Fruit fly (Drosophila melanogaster) whole organism, embryonic: ENCODE measurements around the gene CG13022.

Experiments
- Abd-B ChIP-seq: fragments of 200-800 bp; sonication (Bioruptor generic); optimal IDR thresholded peaks from 2 replicates; lab custom pipeline; 2018; ENCODE audit warnings: missing biosample characterization, mild to moderate bottlenecking, missing genetic modification characterization, moderate library complexity
- Adf1 ChIP-seq: fragments of 200-800 bp; sonication (Bioruptor generic); IDR thresholded peaks from 2 replicates; pipeline ENCODE4 v1.3.6; 2022; ENCODE audit warnings: missing biosample characterization, missing genetic modification characterization
- CG10959 ChIP-seq: fragments of 200-800 bp; sonication (Bioruptor generic); IDR thresholded peaks from 2 replicates; pipeline ENCODE4 v1.3.6; 2022; ENCODE audit warnings: missing biosample characterization, missing genetic modification characterization
- CG11695 ChIP-seq: fragments of 200-800 bp; sonication (Bioruptor generic); IDR thresholded peaks from 3 replicates; pipeline ENCODE4 v1.3.6; 2022; ENCODE audit warnings: missing biosample characterization, missing genetic modification characterization
- CG13624 ChIP-seq: fragments of 200-800 bp; sonication (Bioruptor generic); optimal IDR thresholded peaks from 2 replicates; lab custom pipeline; 2016; ENCODE audit warnings: missing biosample characterization, missing genetic modification characterization
- CG14441 ChIP-seq: fragments of 200-800 bp; sonication (Bioruptor generic); IDR thresholded peaks from 2 replicates; pipeline ENCODE4 v1.3.6; 2022; ENCODE audit warnings: missing biosample characterization, missing genetic modification characterization
- CG15073 ChIP-seq: fragments of 200-800 bp; sonication (Bioruptor generic); optimal IDR thresholded peaks from 2 replicates; lab custom pipeline; 2016; ENCODE audit warnings: missing biosample characterization, missing genetic modification characterization
- CG17359 ChIP-seq: fragments of 200-800 bp; sonication (Bioruptor generic); optimal IDR thresholded peaks from 3 replicates; lab custom pipeline; 2018; ENCODE audit warnings: missing biosample characterization, mild to moderate bottlenecking, missing genetic modification characterization, moderate library complexity
- CG18262 ChIP-seq: fragments of 200-800 bp; optimal IDR thresholded peaks from 3 replicates; lab custom pipeline; 2019; ENCODE audit warnings: missing biosample characterization, mild to moderate bottlenecking, missing genetic modification characterization, moderate library complexity
- CG2199 ChIP-seq: fragments of 200-800 bp; sonication (Bioruptor generic); IDR thresholded peaks from 3 replicates; pipeline ENCODE4 v1.3.6; 2022; ENCODE audit warnings: missing biosample characterization, missing genetic modification characterization
- CG33557 ChIP-seq: fragments of 200-800 bp; sonication (Bioruptor generic); optimal IDR thresholded peaks from 2 replicates; lab custom pipeline; 2019; ENCODE audit warnings: missing biosample characterization, mild to moderate bottlenecking, missing genetic modification characterization, moderate library complexity
- CG34422 ChIP-seq: fragments of 200-800 bp; sonication (Bioruptor generic); IDR thresholded peaks from 3 replicates; pipeline ENCODE4 v1.3.6; 2022; ENCODE audit warnings: missing biosample characterization, missing genetic modification characterization
- CG3838 ChIP-seq: fragments of 200-800 bp; sonication (Bioruptor generic); optimal IDR thresholded peaks from 3 replicates; lab custom pipeline; 2016; ENCODE audit warnings: missing biosample characterization, missing genetic modification characterization
- CG4404 ChIP-seq: fragments of 200-800 bp; sonication (Bioruptor generic); IDR thresholded peaks from 2 replicates; pipeline ENCODE4 v1.3.6; 2022; ENCODE audit warnings: missing biosample characterization, missing genetic modification characterization
- CG5180 ChIP-seq: fragments of 200-800 bp; sonication (Bioruptor generic); optimal IDR thresholded peaks from 3 replicates; lab custom pipeline; 2017; ENCODE audit warnings: missing biosample characterization, missing genetic modification characterization, mild to moderate bottlenecking, moderate library complexity, missing genetic modification reagents
- CG5953 ChIP-seq: fragments of 200-800 bp; sonication (Bioruptor generic); IDR thresholded peaks from 2 replicates; pipeline ENCODE4 v1.3.6; 2022; ENCODE audit warnings: missing biosample characterization, missing genetic modification characterization
- CG6765 ChIP-seq: fragments of 200-800 bp; sonication (Bioruptor generic); optimal IDR thresholded peaks from 3 replicates; lab custom pipeline; 2017; ENCODE audit warnings: missing biosample characterization, mild to moderate bottlenecking, missing genetic modification characterization
- ERR ChIP-seq: fragments of 200-800 bp; sonication (Bioruptor generic); optimal IDR thresholded peaks from 2 replicates; lab custom pipeline; 2016; ENCODE audit warnings: missing biosample characterization, missing genetic modification characterization
- HHEX ChIP-seq: fragments of 200-800 bp; sonication (Bioruptor generic); optimal IDR thresholded peaks from 3 replicates; lab custom pipeline; 2017; ENCODE audit warnings: missing biosample characterization, mild to moderate bottlenecking, missing genetic modification characterization, missing genetic modification reagents
- Hand ChIP-seq: fragments of 200-800 bp; sonication (Bioruptor generic); optimal IDR thresholded peaks from 2 replicates; lab custom pipeline; 2017; ENCODE audit warnings: mild to moderate bottlenecking, missing biosample characterization, missing genetic modification reagents, missing genetic modification characterization
- Hmx ChIP-seq: fragments of 200-800 bp; sonication (Bioruptor generic); optimal IDR thresholded peaks from 2 replicates; lab custom pipeline; 2016; ENCODE audit warnings: missing biosample characterization, missing genetic modification characterization
- Lpt ChIP-seq: fragments of >200 bp; optimal IDR thresholded peaks from 2 replicates; lab custom pipeline; 2018; ENCODE audit warnings: missing biosample characterization, missing genetic modification characterization
- MESR4 ChIP-seq: fragments of 200-800 bp; sonication (Bioruptor generic); optimal IDR thresholded peaks from 2 replicates; lab custom pipeline; 2018; ENCODE audit warnings: missing biosample characterization, mild to moderate bottlenecking, missing genetic modification characterization, moderate library complexity
- Six4 ChIP-seq: fragments of 200-800 bp; sonication (Bioruptor generic); optimal IDR thresholded peaks from 2 replicates; lab custom pipeline; 2016; ENCODE audit warnings: missing biosample characterization, missing genetic modification characterization
- Sox100B ChIP-seq: fragments of 200-800 bp; sonication (Bioruptor generic); optimal IDR thresholded peaks from 3 replicates; lab custom pipeline; 2018; ENCODE audit warnings: missing biosample characterization, mild to moderate bottlenecking, missing genetic modification characterization
- Spps ChIP-seq: fragments of 200-800 bp; sonication (Bioruptor generic); optimal IDR thresholded peaks from 2 replicates; lab custom pipeline; 2018; ENCODE audit warnings: missing biosample characterization, mild to moderate bottlenecking, missing genetic modification characterization
- Sry-β ChIP-seq: fragments of 200-800 bp; sonication (Bioruptor generic); optimal IDR thresholded peaks from 2 replicates; lab custom pipeline; 2018; ENCODE audit warnings: missing biosample characterization, mild to moderate bottlenecking, missing genetic modification characterization, moderate library complexity
- Vsx1 ChIP-seq: fragments of 200-800 bp; sonication (Bioruptor generic); optimal IDR thresholded peaks from 2 replicates; lab custom pipeline; 2017; ENCODE audit warnings: missing biosample characterization, mild to moderate bottlenecking, missing genetic modification characterization, missing genetic modification reagents
- abd-A ChIP-seq: fragments of 200-800 bp; sonication (Bioruptor generic); optimal IDR thresholded peaks from 3 replicates; lab custom pipeline; 2019; ENCODE audit warnings: missing biosample characterization, mild to moderate bottlenecking, missing genetic modification characterization, moderate library complexity
- aop ChIP-seq: fragments of 200-800 bp; sonication (Bioruptor generic); IDR thresholded peaks from 2 replicates; pipeline ENCODE4 v1.3.6; 2022; ENCODE audit warnings: missing biosample characterization, missing genetic modification characterization
- ap ChIP-seq: fragments of 200-800 bp; sonication (Bioruptor generic); IDR thresholded peaks from 2 replicates; pipeline ENCODE4 v1.3.6; 2022; ENCODE audit warnings: missing biosample characterization, missing genetic modification characterization
- cato ChIP-seq: fragments of 200-800 bp; sonication (Bioruptor generic); optimal IDR thresholded peaks from 2 replicates; lab custom pipeline; 2016; ENCODE audit warnings: missing biosample characterization, missing genetic modification characterization, borderline replicate concordance
- cg ChIP-seq: fragments of 200-800 bp; sonication (Bioruptor generic); optimal IDR thresholded peaks from 3 replicates; lab custom pipeline; 2019; ENCODE audit warnings: missing biosample characterization, mild to moderate bottlenecking, missing genetic modification characterization, moderate library complexity
- dan ChIP-seq: fragments of 200-800 bp; sonication (Bioruptor generic); IDR thresholded peaks from 2 replicates; pipeline ENCODE4 v1.3.6; 2022; ENCODE audit warnings: missing biosample characterization, missing genetic modification characterization
- dati ChIP-seq: fragments of 200-800 bp; sonication (Bioruptor generic); IDR thresholded peaks from 2 replicates; pipeline ENCODE4 v1.3.6; 2022; ENCODE audit warnings: missing biosample characterization, missing genetic modification characterization
- dmrt11E ChIP-seq: fragments of 200-800 bp; sonication (Bioruptor generic); optimal IDR thresholded peaks from 3 replicates; lab custom pipeline; 2018; ENCODE audit warnings: missing biosample characterization, mild to moderate bottlenecking, missing genetic modification characterization, moderate library complexity
- en ChIP-seq: fragments of 200-800 bp; sonication (Bioruptor generic); optimal IDR thresholded peaks from 2 replicates; lab custom pipeline; 2016; ENCODE audit warnings: missing biosample characterization, missing genetic modification characterization
- gcm ChIP-seq: fragments of 200-800 bp; sonication (Bioruptor generic); optimal IDR thresholded peaks from 2 replicates; lab custom pipeline; 2019; ENCODE audit warnings: missing biosample characterization, mild to moderate bottlenecking, missing genetic modification characterization, moderate library complexity
- hth ChIP-seq: fragments of >200 bp; optimal IDR thresholded peaks from 2 replicates; lab custom pipeline; 2017; ENCODE audit warnings: inconsistent platforms
- lab ChIP-seq: fragments of 200-800 bp; sonication (Bioruptor generic); optimal IDR thresholded peaks from 3 replicates; lab custom pipeline; 2017; ENCODE audit warnings: missing biosample characterization, missing genetic modification characterization, mild to moderate bottlenecking, moderate library complexity, missing genetic modification reagents
- lov ChIP-seq, 2 experiments: fragments of 200-800 bp in 1 of 2; fragments of >200 bp in 1 of 2; sonication (Bioruptor generic) in 1 of 2; IDR thresholded peaks in 1 of 2; optimal IDR thresholded peaks in 1 of 2; 2 replicates in 1 of 2; 3 replicates in 1 of 2; pipeline versions ENCODE4 v1.3.6 to Lab custom; 2017 to 2022; ENCODE audit warnings: missing biosample characterization in 1 of 2, missing genetic modification characterization in 1 of 2
- phol ChIP-seq: fragments of 200-800 bp; sonication (Bioruptor generic); optimal IDR thresholded peaks from 3 replicates; lab custom pipeline; 2018; ENCODE audit warnings: missing biosample characterization, mild to moderate bottlenecking, missing genetic modification characterization, moderate library complexity
- prd ChIP-seq, 3 experiments: fragments of >200 bp in 2 of 3; fragments of 200-800 bp in 1 of 3; sonication (Bioruptor generic) in 1 of 3; optimal IDR thresholded peaks in 2 of 3; IDR thresholded peaks in 1 of 3; 2 replicates in 2 of 3; 3 replicates in 1 of 3; pipeline versions ENCODE4 v1.3.6 to Lab custom; 2017 to 2022; ENCODE audit warnings: missing biosample characterization in 1 of 3, missing genetic modification characterization in 1 of 3
- row ChIP-seq: fragments of 200-800 bp; sonication (Bioruptor generic); IDR thresholded peaks from 3 replicates; pipeline ENCODE4 v1.3.6; 2022; ENCODE audit warnings: missing biosample characterization, missing genetic modification characterization
- sd ChIP-seq: fragments of 200-800 bp; sonication (Bioruptor generic); optimal IDR thresholded peaks from 3 replicates; lab custom pipeline; 2018; ENCODE audit warnings: missing biosample characterization, mild to moderate bottlenecking, missing genetic modification characterization, moderate library complexity
- slp2 ChIP-seq: fragments of 200-800 bp; sonication (Bioruptor generic); optimal IDR thresholded peaks from 2 replicates; lab custom pipeline; 2016; ENCODE audit warnings: missing biosample characterization, missing genetic modification characterization
- sob ChIP-seq: fragments of 200-800 bp; sonication (Bioruptor generic); IDR thresholded peaks from 2 replicates; pipeline ENCODE4 v1.3.6; 2022; ENCODE audit warnings: missing biosample characterization, missing genetic modification characterization
- sr ChIP-seq: fragments of 200-800 bp; sonication (Bioruptor generic); IDR thresholded peaks from 3 replicates; pipeline ENCODE4 v1.3.6; 2022; ENCODE audit warnings: missing biosample characterization, missing genetic modification characterization

CG13022 gene

DNA sequence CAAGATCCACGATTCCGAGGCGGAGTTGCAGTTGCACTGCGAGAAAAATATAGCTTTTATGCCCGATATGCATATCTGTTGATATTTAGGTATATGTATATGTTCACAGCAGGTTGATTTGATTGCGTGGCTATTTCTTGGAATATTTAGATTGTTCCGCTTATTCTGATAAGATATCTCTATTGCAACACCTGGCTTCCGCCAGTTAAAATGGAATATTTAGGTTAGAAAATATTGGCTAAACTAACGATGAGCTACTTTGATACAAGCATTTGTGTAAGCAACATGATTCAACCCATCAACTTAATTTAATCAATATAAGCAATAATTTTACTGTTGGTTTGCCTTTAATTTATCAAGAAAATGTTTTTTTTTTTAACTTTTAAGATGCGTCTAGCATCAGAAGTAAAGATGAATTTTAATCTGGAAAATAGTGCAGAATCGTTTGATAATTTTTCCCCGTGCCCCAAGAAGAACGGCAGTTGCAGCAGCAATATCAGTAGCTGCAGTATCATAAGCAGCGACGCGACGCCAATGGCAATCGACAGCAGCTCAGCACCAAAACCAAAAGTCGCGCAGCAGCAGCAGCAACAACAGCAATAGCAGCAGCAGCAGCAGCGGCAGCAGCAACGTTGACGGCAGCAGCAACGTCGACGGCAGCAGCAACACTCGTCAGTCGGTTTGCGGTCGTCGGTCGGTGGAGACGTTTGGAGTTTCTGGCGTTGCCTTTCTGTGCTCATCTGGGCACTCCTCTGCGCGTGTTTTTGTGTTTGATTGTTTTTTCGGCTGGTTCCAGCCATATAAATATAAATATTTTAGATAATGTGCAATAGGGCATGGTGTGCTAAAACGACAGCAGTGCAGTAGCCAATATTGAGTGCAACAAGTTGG lies 37.1 kb upstream of the CG13022 start (continued):
- TF ChIP-seq CG5180 (GFP tag; lab: Kevin White, UChicago), result no peak
- no peak for TF ChIP-seq CG13624 (GFP tag; lab: Kevin White, UChicago)
- no peak for TF ChIP-seq slp2 (GFP tag; lab: Kevin White, UChicago)
- TF ChIP-seq MESR4, result no peak
- no peak for TF ChIP-seq Sry-β (GFP tag; lab: Kevin White, UChicago)
- no peak for TF ChIP-seq HHEX
- no peak for TF ChIP-seq CG10959 (GFP tag; lab: Robert Waterston, UW)
- no peak for TF ChIP-seq CG3838 (GFP tag; lab: Kevin White, UChicago)
- TF ChIP-seq lov (optimal IDR thresholded peaks at IDR 0.05; lab: Kevin White, UChicago), result no peak
- 0 out of 3 replicates have a peak, but pooled peaks have one; percentile 52 for TF ChIP-seq lov (GFP tag; IDR thresholded peaks at IDR 0.05; lab: Robert Waterston, UW)
- peak; percentile 96 for TF ChIP-seq Adf1 (GFP tag; lab: Robert Waterston, UW)
- no peak for TF ChIP-seq dati (GFP tag; lab: Robert Waterston, UW)
- no peak for TF ChIP-seq row (GFP tag; lab: Robert Waterston, UW)
- no peak for TF ChIP-seq Vsx1 (GFP tag; lab: Kevin White, UChicago)
- peak; percentile 14 for TF ChIP-seq sd
- TF ChIP-seq Six4 (GFP tag; lab: Kevin White, UChicago), result no peak
- TF ChIP-seq en (GFP tag; lab: Kevin White, UChicago), result no peak
- no peak for TF ChIP-seq aop (GFP tag; lab: Robert Waterston, UW)
- TF ChIP-seq ap (GFP tag; lab: Robert Waterston, UW), result no peak
- no peak for TF ChIP-seq sob
- no peak for TF ChIP-seq CG6765
- TF ChIP-seq CG14441 (GFP tag; lab: Robert Waterston, UW), result no peak
- TF ChIP-seq Hand (GFP tag; lab: Kevin White, UChicago), result no peak
- no peak for TF ChIP-seq CG4404 (GFP tag; lab: Robert Waterston, UW)
- no peak for TF ChIP-seq dan (GFP tag; lab: Robert Waterston, UW)
- no peak for TF ChIP-seq CG33557 (GFP tag; lab: Kevin White, UChicago)
- TF ChIP-seq CG15073 (GFP tag; lab: Kevin White, UChicago), result no peak
- TF ChIP-seq CG18262 (tag; lab: Kevin White, UChicago), result peak; percentile 45
- TF ChIP-seq Sox100B (GFP tag; lab: Kevin White, UChicago), result peak; percentile 32
- peak; percentile 28 for TF ChIP-seq dmrt11E (tag; lab: Kevin White, UChicago)
- no peak for TF ChIP-seq abd-A (tag; lab: Kevin White, UChicago)
- TF ChIP-seq Lpt (GFP tag; lab: Kevin White, UChicago), result no peak
- no peak for TF ChIP-seq lab (GFP tag; lab: Kevin White, UChicago)
- TF ChIP-seq gcm (GFP tag; lab: Kevin White, UChicago), result no peak
- no peak for TF ChIP-seq Spps (tag; lab: Kevin White, UChicago)
- TF ChIP-seq prd (optimal IDR thresholded peaks at IDR 0.05; lab: Kevin White, UChicago), result no peak
- TF ChIP-seq prd (GFP tag; IDR thresholded peaks at IDR 0.05; lab: Robert Waterston, UW), result no peak
- 0 out of 3 replicates have a peak, but pooled peaks have one; percentile 8 for TF ChIP-seq CG34422 (GFP tag; lab: Robert Waterston, UW)
- no peak for TF ChIP-seq hth (lab: Kevin White, UChicago)
- TF ChIP-seq ERR (GFP tag; lab: Kevin White, UChicago), result no peak
- TF ChIP-seq phol (tag; lab: Kevin White, UChicago), result peak; percentile 25
- peak; percentile 37; the same call in 1 of the 2 replicates for TF ChIP-seq CG5953
- TF ChIP-seq Hmx, result no peak
- 0 out of 3 replicates have a peak, but pooled peaks have one; percentile 42 for TF ChIP-seq sr
- no peak for TF ChIP-seq Abd-B (GFP tag; lab: Kevin White, UChicago)
- no peak for TF ChIP-seq CG17359
- no peak for TF ChIP-seq cato (GFP tag; lab: Kevin White, UChicago)
- TF ChIP-seq CG11695 (GFP tag; lab: Robert Waterston, UW), result no peak
- TF ChIP-seq cg, result no peak
- TF ChIP-seq CG2199 (GFP tag; lab: Robert Waterston, UW), result no peak
